Worm (Caenorhabditis elegans) whole organism, L4/young adult: ENCODE results near the gene set-11.

Experiments
- W03F9.2 ChIP-seq: fragments of 150-350 bp; optimal IDR thresholded peaks from 2 replicates; lab custom pipeline; 2014; ENCODE audit warnings: missing biosample characterization, missing genetic modification characterization
- dao-5 ChIP-seq: sonication (generic microtip); optimal IDR thresholded peaks from 2 replicates; lab custom pipeline; 2016; ENCODE audit warnings: missing genotype, missing genetic modification characterization, moderate library complexity, missing compliant biosample characterization
- him-1 ChIP-seq: sonication (generic microtip); optimal IDR thresholded peaks from 2 replicates; lab custom pipeline; 2016; ENCODE audit warnings: missing genotype, missing genetic modification reagents, missing genetic modification characterization, missing compliant biosample characterization

ce11 chrII:2717335-2717734 is 25.0 kb upstream of the set-11 start, which contains the start of gene T05A8.3:
- TF ChIP-seq him-1 = no peak
- TF ChIP-seq W03F9.2 = no peak
- no peak for TF ChIP-seq dao-5 (tag; lab: Kevin White, UChicago)
